Fruit fly (Drosophila melanogaster) whole organism, embryonic: ENCODE data around the gene CG4301.

Experiments used
- ATbp ChIP-seq: fragments of 200-800 bp; sonication (Bioruptor generic); optimal IDR thresholded peaks from 2 replicates; lab custom pipeline; 2017; ENCODE audit warnings: missing biosample characterization, mild to moderate bottlenecking, missing genetic modification characterization, missing genetic modification reagents
- Abd-B ChIP-seq: fragments of 200-800 bp; sonication (Bioruptor generic); optimal IDR thresholded peaks from 2 replicates; lab custom pipeline; 2018; ENCODE audit warnings: missing biosample characterization, mild to moderate bottlenecking, missing genetic modification characterization, moderate library complexity
- BEAF-32 ChIP-seq: fragments of 200-800 bp; sonication (Bioruptor generic); optimal IDR thresholded peaks from 3 replicates; lab custom pipeline; 2017; ENCODE audit warnings: missing biosample characterization, missing genetic modification characterization, mild to moderate bottlenecking, moderate library complexity, missing genetic modification reagents
- CG11723 ChIP-seq: fragments of 200-800 bp; sonication (Bioruptor generic); optimal IDR thresholded peaks from 2 replicates; lab custom pipeline; 2017; ENCODE audit warnings: missing biosample characterization, mild to moderate bottlenecking, missing genetic modification characterization
- CG12071 ChIP-seq: fragments of 200-800 bp; sonication (Bioruptor generic); optimal IDR thresholded peaks from 3 replicates; lab custom pipeline; 2018; ENCODE audit warnings: missing biosample characterization, mild to moderate bottlenecking, missing genetic modification characterization
- CG12744 ChIP-seq: fragments of 200-800 bp; sonication (Bioruptor generic); optimal IDR thresholded peaks from 2 replicates; lab custom pipeline; 2016; ENCODE audit warnings: missing biosample characterization, missing genetic modification characterization
- CG12942 ChIP-seq: fragments of 200-800 bp; sonication (Bioruptor generic); optimal IDR thresholded peaks from 3 replicates; lab custom pipeline; 2016; ENCODE audit warnings: missing biosample characterization, missing genetic modification characterization
- CG13424 ChIP-seq: fragments of 200-800 bp; sonication (Bioruptor generic); optimal IDR thresholded peaks from 2 replicates; lab custom pipeline; 2019; ENCODE audit warnings: missing biosample characterization, mild to moderate bottlenecking, missing genetic modification characterization, moderate library complexity
- CG14014 ChIP-seq: fragments of 200-800 bp; sonication (Bioruptor generic); IDR thresholded peaks from 2 replicates; pipeline ENCODE4 v1.3.6; 2022; ENCODE audit warnings: missing biosample characterization, missing genetic modification characterization
- CG16779 ChIP-seq: fragments of 200-800 bp; sonication (Bioruptor generic); IDR thresholded peaks from 2 replicates; pipeline ENCODE4 v1.3.6; 2022; ENCODE audit warnings: missing biosample characterization, missing genetic modification characterization
- CG1792 ChIP-seq: fragments of 200-800 bp; sonication (Bioruptor generic); optimal IDR thresholded peaks from 2 replicates; lab custom pipeline; 2016; ENCODE audit warnings: missing biosample characterization, missing genetic modification characterization
- CG31388 ChIP-seq: fragments of 200-800 bp; sonication (Bioruptor generic); optimal IDR thresholded peaks from 2 replicates; lab custom pipeline; 2016; ENCODE audit warnings: missing biosample characterization, missing genetic modification characterization
- CG32767 ChIP-seq: fragments of 200-800 bp; sonication (Bioruptor generic); IDR thresholded peaks from 2 replicates; pipeline ENCODE4 v1.3.6; 2022; ENCODE audit warnings: missing biosample characterization, missing genetic modification characterization
- CG32772 ChIP-seq: fragments of 200-800 bp; sonication (Bioruptor generic); IDR thresholded peaks from 2 replicates; pipeline ENCODE4 v1.3.6; 2022; ENCODE audit warnings: missing biosample characterization, missing genetic modification characterization
- CG3726 ChIP-seq: fragments of 200-800 bp; sonication (Bioruptor generic); IDR thresholded peaks from 3 replicates; pipeline ENCODE4, ENCODE4 v1.3.6; 2022; ENCODE audit warnings: missing biosample characterization, missing genetic modification characterization
- CG4820 ChIP-seq: fragments of 200-800 bp; sonication (Bioruptor generic); optimal IDR thresholded peaks from 3 replicates; lab custom pipeline; 2016; ENCODE audit warnings: missing biosample characterization, missing genetic modification characterization
- CG4854 ChIP-seq: fragments of 200-800 bp; sonication (Bioruptor generic); optimal IDR thresholded peaks from 2 replicates; lab custom pipeline; 2016; ENCODE audit warnings: missing biosample characterization, missing genetic modification characterization, inconsistent platforms
- CG8388 ChIP-seq: fragments of 200-800 bp; sonication (Bioruptor generic); optimal IDR thresholded peaks from 2 replicates; lab custom pipeline; 2019; ENCODE audit warnings: missing biosample characterization, mild to moderate bottlenecking, missing genetic modification characterization, moderate library complexity
- CG9817 ChIP-seq: fragments of 200-800 bp; sonication (Bioruptor generic); optimal IDR thresholded peaks from 2 replicates; lab custom pipeline; 2018; ENCODE audit warnings: missing biosample characterization, mild to moderate bottlenecking, missing genetic modification characterization, moderate library complexity
- Chrac-16 ChIP-seq: fragments of 200-800 bp; sonication (Bioruptor generic); optimal IDR thresholded peaks from 3 replicates; lab custom pipeline; 2016; ENCODE audit warnings: missing biosample characterization, missing genetic modification characterization
- Dad ChIP-seq: fragments of 200-800 bp; sonication (Bioruptor generic); optimal IDR thresholded peaks from 3 replicates; lab custom pipeline; 2016; ENCODE audit warnings: missing biosample characterization, missing genetic modification characterization
- Dbx ChIP-seq: fragments of 200-800 bp; sonication (Bioruptor generic); IDR thresholded peaks from 3 replicates; pipeline ENCODE4 v1.3.6; 2022; ENCODE audit warnings: missing biosample characterization, missing genetic modification characterization
- Ets65A ChIP-seq: fragments of 200-800 bp; sonication (Bioruptor generic); peaks from one replicate; lab custom pipeline; 2016; ENCODE audit warnings: missing biosample characterization, missing genetic modification characterization
- Fer1 ChIP-seq: fragments of 200-800 bp; sonication (Bioruptor generic); optimal IDR thresholded peaks from 2 replicates; lab custom pipeline; 2017; ENCODE audit warnings: missing biosample characterization, mild to moderate bottlenecking, missing genetic modification characterization
- Fer2 ChIP-seq: fragments of 200-800 bp; sonication (Bioruptor generic); optimal IDR thresholded peaks from 2 replicates; lab custom pipeline; 2018; ENCODE audit warnings: missing biosample characterization, mild to moderate bottlenecking, missing genetic modification characterization, moderate library complexity
- Gsc ChIP-seq: fragments of 200-800 bp; sonication (Bioruptor generic); IDR thresholded peaks from 2 replicates; pipeline ENCODE4 v1.3.6; 2022; ENCODE audit warnings: missing biosample characterization, missing genetic modification characterization
- Hey ChIP-seq: fragments of 200-800 bp; sonication (Bioruptor generic); optimal IDR thresholded peaks from 3 replicates; lab custom pipeline; 2018; ENCODE audit warnings: missing biosample characterization, mild to moderate bottlenecking, missing genetic modification characterization
- Jarid2 ChIP-seq: fragments of 200-800 bp; sonication (Bioruptor generic); optimal IDR thresholded peaks from 3 replicates; lab custom pipeline; 2017; ENCODE audit warnings: mild to moderate bottlenecking, missing biosample characterization, missing genetic modification reagents, missing genetic modification characterization
- Mes4 ChIP-seq: fragments of 200-800 bp; sonication (Bioruptor generic); optimal IDR thresholded peaks from 2 replicates; lab custom pipeline; 2016; ENCODE audit warnings: missing biosample characterization, missing genetic modification characterization
- Myb ChIP-seq: fragments of 200-800 bp; sonication (Bioruptor generic); optimal IDR thresholded peaks from 2 replicates; lab custom pipeline; 2016; ENCODE audit warnings: missing biosample characterization, missing genetic modification characterization
- Sry-δ ChIP-seq: fragments of 200-800 bp; sonication (Bioruptor generic); optimal IDR thresholded peaks from 2 replicates; lab custom pipeline; 2016; ENCODE audit warnings: missing biosample characterization, missing genetic modification characterization
- YL-1 ChIP-seq: fragments of 200-800 bp; sonication (Bioruptor generic); optimal IDR thresholded peaks from 3 replicates; lab custom pipeline; 2017; ENCODE audit warnings: missing biosample characterization, mild to moderate bottlenecking, missing genetic modification characterization
- ara ChIP-seq: fragments of 200-800 bp; sonication (Bioruptor generic); IDR thresholded peaks from 2 replicates; pipeline ENCODE4 v1.3.6; 2022; ENCODE audit warnings: missing biosample characterization, missing genetic modification characterization
- bcd ChIP-seq: fragments of 200-800 bp; sonication (Bioruptor generic); optimal IDR thresholded peaks from 2 replicates; lab custom pipeline; 2017; ENCODE audit warnings: missing biosample characterization, mild to moderate bottlenecking, missing genetic modification characterization
- bowl ChIP-seq: fragments of 200-800 bp; sonication (Bioruptor generic); IDR thresholded peaks from 2 replicates; pipeline ENCODE4 v1.3.6; 2022; ENCODE audit warnings: missing biosample characterization, missing genetic modification characterization
- bsh ChIP-seq, 2 experiments: fragments of 200-800 bp; sonication (Bioruptor generic); optimal IDR thresholded peaks; 2 replicates each; lab custom pipeline; 2017 to 2018; ENCODE audit warnings: mild to moderate bottlenecking in 2 of 2, missing biosample characterization in 2 of 2, missing genetic modification characterization in 2 of 2, moderate library complexity in 1 of 2
- chm ChIP-seq: fragments of 200-800 bp; sonication (Bioruptor generic); IDR thresholded peaks from 2 replicates; pipeline ENCODE4 v1.3.6; 2022; ENCODE audit warnings: missing biosample characterization, missing genetic modification characterization
- chn ChIP-seq: fragments of 200-800 bp; sonication (Bioruptor generic); optimal IDR thresholded peaks from 2 replicates; lab custom pipeline; 2016; ENCODE audit warnings: missing biosample characterization, missing genetic modification characterization
- luna ChIP-seq: fragments of 200-800 bp; sonication (Bioruptor generic); optimal IDR thresholded peaks from 2 replicates; lab custom pipeline; 2016; ENCODE audit warnings: missing biosample characterization, missing genetic modification characterization
- nerfin-2 ChIP-seq: fragments of 200-800 bp; sonication (Bioruptor generic); IDR thresholded peaks from 2 replicates; pipeline ENCODE4 v1.3.6; 2022; ENCODE audit warnings: missing biosample characterization, missing genetic modification characterization; ENCODE audit not compliant: partially characterized antibody
- nom ChIP-seq: fragments of 200-800 bp; sonication (Bioruptor generic); optimal IDR thresholded peaks from 2 replicates; lab custom pipeline; 2017; ENCODE audit warnings: missing biosample characterization, missing genetic modification characterization, mild to moderate bottlenecking, moderate library complexity, missing genetic modification reagents
- odd ChIP-seq: fragments of 200-800 bp; sonication (Bioruptor generic); optimal IDR thresholded peaks from 2 replicates; lab custom pipeline; 2017; ENCODE audit warnings: missing biosample characterization, mild to moderate bottlenecking, missing genetic modification characterization
- org-1 ChIP-seq: fragments of 200-800 bp; sonication (Bioruptor generic); optimal IDR thresholded peaks from 2 replicates; lab custom pipeline; 2017; ENCODE audit warnings: missing biosample characterization, missing genetic modification characterization
- pan ChIP-seq, 4 experiments: fragments of >200 bp in 3 of 4; fragments of 200-800 bp in 1 of 4; sonication (Bioruptor generic) in 1 of 4; optimal IDR thresholded peaks in 3 of 4; IDR thresholded peaks in 1 of 4; 2 replicates each; pipeline versions ENCODE4 v1.3.6 to Lab custom; 2017 to 2022; ENCODE audit warnings: missing biosample characterization in 2 of 4, missing genetic modification characterization in 2 of 4, mixed read lengths in 1 of 4
- pb ChIP-seq: fragments of 200-800 bp; sonication (Bioruptor generic); optimal IDR thresholded peaks from 3 replicates; lab custom pipeline; 2016; ENCODE audit warnings: missing biosample characterization, missing genetic modification characterization
- pzg ChIP-seq: fragments of 200-800 bp; sonication (Bioruptor generic); optimal IDR thresholded peaks from 3 replicates; lab custom pipeline; 2018; ENCODE audit warnings: missing biosample characterization, mild to moderate bottlenecking, missing genetic modification characterization, moderate library complexity
- tio ChIP-seq: fragments of 200-800 bp; sonication (Bioruptor generic); optimal IDR thresholded peaks from 2 replicates; lab custom pipeline; 2017; ENCODE audit warnings: missing biosample characterization, missing genetic modification characterization, inconsistent platforms
- toy ChIP-seq: fragments of 200-800 bp; sonication (Bioruptor generic); IDR thresholded peaks from 2 replicates; pipeline ENCODE4 v1.3.6; 2022; ENCODE audit warnings: missing biosample characterization, missing genetic modification characterization
- z ChIP-seq: fragments of 200-800 bp; sonication (Bioruptor generic); IDR thresholded peaks from 3 replicates; pipeline ENCODE4 v1.3.6; 2022; ENCODE audit warnings: missing biosample characterization, missing genetic modification characterization

Gene CG4301

DNA sequence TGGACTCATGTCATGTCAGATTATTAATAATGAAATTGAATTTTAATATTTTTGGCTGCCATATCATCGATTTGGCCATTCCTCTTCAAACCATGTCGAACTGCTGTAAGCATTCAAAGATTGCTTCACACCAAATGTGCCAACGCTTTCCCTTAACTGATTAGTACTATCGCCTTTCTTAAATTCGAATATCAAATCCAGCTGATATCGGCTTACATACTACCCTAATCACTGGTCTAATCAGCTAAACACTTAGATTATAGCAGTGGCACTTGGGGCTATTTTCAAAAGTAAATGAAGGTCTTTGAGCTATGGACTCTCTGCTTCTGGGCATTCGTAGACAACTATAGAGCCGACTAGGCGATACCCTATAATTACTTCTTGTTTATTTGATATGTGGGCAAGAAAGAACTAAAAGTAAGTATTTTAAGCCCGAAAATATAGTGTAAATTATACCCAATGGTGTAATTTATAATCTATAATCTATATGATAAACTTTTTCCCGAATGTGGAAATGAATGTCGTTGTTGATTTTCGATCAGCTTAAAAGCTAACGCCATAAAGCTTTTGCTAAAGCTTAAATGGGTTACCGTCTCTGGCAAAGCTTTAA is 1.4 kb upstream of the CG4301 start (continued):
- TF ChIP-seq BEAF-32 (GFP tag; lab: Kevin White, UChicago) (no peak), pb (GFP tag; lab: Kevin White, UChicago) (peak; percentile 30), Gsc (GFP tag; lab: Robert Waterston, UW) (no peak), chm (GFP tag; lab: Robert Waterston, UW) (peak; percentile 65; the same call in 1 of the 2 replicates), org-1 (GFP tag; lab: Kevin White, UChicago) (peak; percentile 67), CG14014 (GFP tag; lab: Robert Waterston, UW) (peak; percentile 71), CG31388 (GFP tag; lab: Kevin White, UChicago) (no peak), bsh (GFP tag; optimal IDR thresholded peaks at IDR 0.05; lab: Kevin White, UChicago) (peak in 1 of 2 experiments; percentile 80), CG1792 (GFP tag; lab: Kevin White, UChicago) (peak; percentile 50), CG13424 (tag; lab: Kevin White, UChicago) (peak; percentile 73), CG12071 (GFP tag; lab: Kevin White, UChicago) (peak; percentile 77), pzg (GFP tag; lab: Kevin White, UChicago) (no peak), CG32767 (GFP tag; lab: Robert Waterston, UW) (peak; percentile 76), CG9817 (tag; lab: Kevin White, UChicago) (peak; percentile 61), Myb (peak; percentile 24), Jarid2 (peak; percentile 20), tio (GFP tag; lab: Kevin White, UChicago) (no peak), Chrac-16 (GFP tag; lab: Kevin White, UChicago) (peak; percentile 62), Mes4 (GFP tag; lab: Kevin White, UChicago) (peak; percentile 17), z (GFP tag; lab: Robert Waterston, UW) (0 out of 3 replicates have a peak, but pooled peaks have one; percentile 16), YL-1 (GFP tag; lab: Kevin White, UChicago) (no peak), Dbx (GFP tag; lab: Robert Waterston, UW) (peak; percentile 71; the same call in 2 of the 3 replicates), Fer2 (tag; lab: Kevin White, UChicago) (peak; percentile 4), toy (0 out of 2 replicates have a peak, but pooled peaks have one; percentile 36), pan (optimal IDR thresholded peaks at IDR 0.05; lab: Kevin White, UChicago) (no peak), pan (GFP tag; optimal IDR thresholded peaks at IDR 0.05 in 1 of 2, IDR thresholded peaks at IDR 0.05 in 1 of 2) (peak in 1 of 2 experiments; percentile 84), CG16779 (GFP tag; lab: Robert Waterston, UW) (peak; percentile 80), chn (GFP tag; lab: Kevin White, UChicago) (peak; percentile 35), CG3726 (0 out of 3 replicates have a peak, but pooled peaks have one; percentile 15), CG32772 (GFP tag; lab: Robert Waterston, UW) (peak; percentile 63), bcd (GFP tag; lab: Kevin White, UChicago) (peak; percentile 78), Dad (peak; percentile 43), CG12942 (GFP tag; lab: Kevin White, UChicago) (peak; percentile 12), CG4820 (peak; percentile 52), Ets65A (GFP tag; lab: Kevin White, UChicago) (peak; percentile 62), Sry-δ (GFP tag; lab: Kevin White, UChicago) (peak; percentile 14), nom (GFP tag; lab: Kevin White, UChicago) (no peak), CG8388 (GFP tag; lab: Kevin White, UChicago) (peak; percentile 64), CG4854 (GFP tag; lab: Kevin White, UChicago) (no peak), CG11723 (GFP tag; lab: Kevin White, UChicago) (peak; percentile 6), Abd-B (peak; percentile 63), CG12744 (GFP tag; lab: Kevin White, UChicago) (peak; percentile 43), ara (GFP tag; lab: Robert Waterston, UW) (peak; percentile 62), Hey (tag; lab: Kevin White, UChicago) (peak; percentile 55), bowl (GFP tag; lab: Robert Waterston, UW) (peak; percentile 43; the same call in 1 of the 2 replicates), Fer1 (GFP tag; lab: Kevin White, UChicago) (peak; percentile 85), luna (GFP tag; lab: Kevin White, UChicago) (no peak), odd (peak; percentile 65), nerfin-2 (GFP tag; lab: Robert Waterston, UW) (no peak), ATbp (peak; percentile 75)
